Worm (Caenorhabditis elegans) whole organism, L1 larva: ENCODE measurements around the gene ilys-3.

Experiments
- C34B4.2 ChIP-seq: sonication (generic microtip); optimal IDR thresholded peaks from 2 replicates; lab custom pipeline; 2017; ENCODE audit warnings: mild to moderate bottlenecking, missing genetic modification characterization, missing compliant biosample characterization
- F16B12.6 ChIP-seq: fragments of 150-350 bp; optimal IDR thresholded peaks from 2 replicates; lab custom pipeline; 2014; ENCODE audit warnings: missing biosample characterization, missing genetic modification characterization
- Y116A8C.19 ChIP-seq: sonication (generic microtip); optimal IDR thresholded peaks from 2 replicates; lab custom pipeline; 2016; ENCODE audit warnings: missing compliant biosample characterization, missing genetic modification characterization, borderline replicate concordance
- alr-1 ChIP-seq: fragments of 200-800 bp; sonication (Bioruptor generic); optimal IDR thresholded peaks from 2 replicates; lab custom pipeline; 2018; ENCODE audit warnings: borderline replicate concordance, mild to moderate bottlenecking, missing genetic modification characterization, missing compliant biosample characterization
- ama-1 ChIP-seq: fragments of 150-350 bp; optimal IDR thresholded peaks from 2 replicates; lab custom pipeline; 2014
- blmp-1 ChIP-seq: fragments of 150-350 bp; optimal IDR thresholded peaks from 2 replicates; lab custom pipeline; 2014; ENCODE audit warnings: missing biosample characterization, missing genetic modification characterization
- ceh-63 ChIP-seq: fragments of 200-800 bp; sonication (Bioruptor generic); optimal IDR thresholded peaks from 2 replicates; lab custom pipeline; 2018; ENCODE audit warnings: mild to moderate bottlenecking, missing genetic modification characterization, missing compliant biosample characterization
- ceh-8 ChIP-seq: fragments of 200-800 bp; sonication (Bioruptor generic); optimal IDR thresholded peaks from 2 replicates; lab custom pipeline; 2018; ENCODE audit warnings: mild to moderate bottlenecking, missing genetic modification characterization, moderate library complexity, missing compliant biosample characterization
- ceh-88 ChIP-seq: fragments of 200-800 bp; sonication (Bioruptor generic); IDR thresholded peaks from 2 replicates; pipeline ENCODE4 v1.3.6; 2022; ENCODE audit warnings: missing genetic modification characterization, missing compliant biosample characterization
- efl-1 ChIP-seq, 4 experiments: fragments of 150-350 bp; optimal IDR thresholded peaks in 3 of 4; peaks in 1 of 4; 1 replicate in 1 of 4; 2 replicates in 3 of 4; lab custom pipeline; 2014; ENCODE audit warnings: missing biosample characterization in 2 of 4, missing genetic modification characterization in 2 of 4, missing genetic modification reagents in 2 of 4
- efl-3 ChIP-seq: fragments of 200-800 bp; sonication (Bioruptor generic); optimal IDR thresholded peaks from 2 replicates; lab custom pipeline; 2018; ENCODE audit warnings: mild to moderate bottlenecking, missing genetic modification characterization, missing compliant biosample characterization
- egl-27 ChIP-seq, 2 experiments: fragments of 150-350 bp in 1 of 2; sonication (generic microtip); optimal IDR thresholded peaks; 3 replicates each; lab custom pipeline; 2017 to 2018; ENCODE audit warnings: missing biosample characterization in 2 of 2, missing genetic modification characterization in 2 of 2, missing genetic modification reagents in 2 of 2
- elt-2 ChIP-seq: sonication (generic microtip); optimal IDR thresholded peaks from 2 replicates; lab custom pipeline; 2016; ENCODE audit warnings: missing genetic modification characterization, mild to moderate bottlenecking, inconsistent platforms, missing compliant biosample characterization, missing genetic modification reagents
- fkh-4 ChIP-seq: sonication (generic microtip); optimal IDR thresholded peaks from 2 replicates; lab custom pipeline; 2016; ENCODE audit warnings: missing compliant biosample characterization, missing genetic modification characterization, borderline replicate concordance
- fos-1 ChIP-seq: fragments of 150-350 bp; optimal IDR thresholded peaks from 2 replicates; lab custom pipeline; 2014; ENCODE audit warnings: missing biosample characterization, missing genetic modification characterization
- hlh-17 ChIP-seq: fragments of 200-800 bp; sonication (Bioruptor generic); optimal IDR thresholded peaks from 2 replicates; lab custom pipeline; 2018; ENCODE audit warnings: missing genetic modification characterization, mild to moderate bottlenecking, missing compliant biosample characterization, moderate library complexity, borderline replicate concordance
- irx-1 ChIP-seq: sonication (generic microtip); optimal IDR thresholded peaks from 2 replicates; lab custom pipeline; 2016; ENCODE audit warnings: missing genetic modification characterization, missing compliant biosample characterization
- jun-1 ChIP-seq: fragments of 150-350 bp; optimal IDR thresholded peaks from 2 replicates; lab custom pipeline; 2014; ENCODE audit warnings: missing biosample characterization, missing genetic modification reagents, missing genetic modification characterization
- lin-14 ChIP-seq: fragments of 200-800 bp; sonication (Bioruptor generic); optimal IDR thresholded peaks from 2 replicates; lab custom pipeline; 2018; ENCODE audit warnings: mild to moderate bottlenecking, missing genetic modification characterization, moderate library complexity, missing compliant biosample characterization
- lin-15B ChIP-seq: fragments of 150-350 bp; sonication (generic microtip); optimal IDR thresholded peaks from 3 replicates; lab custom pipeline; 2014; ENCODE audit warnings: missing biosample characterization, missing genetic modification characterization
- lin-35 ChIP-seq, 2 experiments: fragments of 150-350 bp; optimal IDR thresholded peaks; 2 replicates each; lab custom pipeline; 2014; ENCODE audit warnings: missing biosample characterization in 2 of 2, missing genetic modification characterization in 2 of 2, missing genetic modification reagents in 2 of 2
- lir-3 ChIP-seq: sonication (generic microtip); optimal IDR thresholded peaks from 2 replicates; lab custom pipeline; 2016; ENCODE audit warnings: mild to moderate bottlenecking, missing genetic modification characterization, moderate library complexity, missing compliant biosample characterization; ENCODE audit not compliant: poor library complexity
- mdl-1 ChIP-seq, 2 experiments: fragments of 150-350 bp; optimal IDR thresholded peaks; 2 replicates each; lab custom pipeline; 2014 to 2017; ENCODE audit warnings: missing biosample characterization in 2 of 2, missing genetic modification characterization in 2 of 2, inconsistent platforms in 1 of 2
- mef-2 ChIP-seq: fragments of 150-350 bp; optimal IDR thresholded peaks from 2 replicates; lab custom pipeline; 2014; ENCODE audit warnings: missing biosample characterization, missing genetic modification characterization
- nhr-237 ChIP-seq: fragments of 150-350 bp; optimal IDR thresholded peaks from 2 replicates; lab custom pipeline; 2014; ENCODE audit warnings: missing biosample characterization, missing genetic modification characterization
- nhr-71 ChIP-seq: sonication (generic microtip); optimal IDR thresholded peaks from 2 replicates; lab custom pipeline; 2016; ENCODE audit warnings: mild to moderate bottlenecking, missing genetic modification characterization, moderate library complexity, missing compliant biosample characterization
- nhr-84 ChIP-seq: sonication (generic microtip); optimal IDR thresholded peaks from 2 replicates; lab custom pipeline; 2017; ENCODE audit warnings: missing biosample characterization, missing genetic modification characterization
- nhr-90 ChIP-seq: sonication (generic microtip); optimal IDR thresholded peaks from 2 replicates; lab custom pipeline; 2016; ENCODE audit warnings: mild to moderate bottlenecking, missing genetic modification characterization, missing compliant biosample characterization; ENCODE audit not compliant: poor library complexity
- pag-3 ChIP-seq: sonication (generic microtip); optimal IDR thresholded peaks from 2 replicates; lab custom pipeline; 2017; ENCODE audit warnings: missing genetic modification characterization, mild to moderate bottlenecking, missing compliant biosample characterization, antibody characterized with exemption, borderline replicate concordance; ENCODE audit not compliant: insufficient read depth
- pqm-1 ChIP-seq: sonication (generic microtip); optimal IDR thresholded peaks from 3 replicates; lab custom pipeline; 2017; ENCODE audit warnings: missing biosample characterization, missing genetic modification characterization
- skn-1 ChIP-seq: fragments of 150-350 bp; optimal IDR thresholded peaks from 2 replicates; lab custom pipeline; 2014; ENCODE audit warnings: missing biosample characterization, missing genetic modification characterization
- sup-37 ChIP-seq: fragments of 200-800 bp; sonication (Bioruptor generic); optimal IDR thresholded peaks from 2 replicates; lab custom pipeline; 2018; ENCODE audit warnings: mild to moderate bottlenecking, missing genetic modification characterization, missing compliant biosample characterization
- tlp-1 ChIP-seq: fragments of 150-350 bp; optimal IDR thresholded peaks from 2 replicates; lab custom pipeline; 2014; ENCODE audit warnings: missing biosample characterization, missing genetic modification characterization
- unc-130 ChIP-seq: fragments of 150-350 bp; optimal IDR thresholded peaks from 2 replicates; lab custom pipeline; 2017; ENCODE audit warnings: missing biosample characterization, missing genetic modification characterization, inconsistent platforms
- unc-98 ChIP-seq: fragments of 200-800 bp; sonication (Bioruptor generic); IDR thresholded peaks from 2 replicates; pipeline ENCODE4 v1.3.6; 2022; ENCODE audit warnings: missing genetic modification characterization, missing compliant biosample characterization
- zag-1 ChIP-seq: fragments of 150-350 bp; optimal IDR thresholded peaks from 2 replicates; lab custom pipeline; 2014; ENCODE audit warnings: missing biosample characterization, missing genetic modification characterization
- zip-4 ChIP-seq: fragments of 200-800 bp; sonication (Bioruptor generic); optimal IDR thresholded peaks from 2 replicates; lab custom pipeline; 2018; ENCODE audit warnings: mild to moderate bottlenecking, missing genetic modification characterization, moderate library complexity, missing compliant biosample characterization
- ztf-11 ChIP-seq, 2 experiments: sonication (generic microtip); optimal IDR thresholded peaks; 2 replicates each; lab custom pipeline; 2016 to 2017; ENCODE audit warnings: missing genetic modification characterization in 2 of 2, missing biosample characterization in 1 of 2, missing compliant biosample characterization in 1 of 2
- ztf-4 ChIP-seq: fragments of 150-350 bp; optimal IDR thresholded peaks from 2 replicates; lab custom pipeline; 2014; ENCODE audit warnings: missing biosample characterization, missing genetic modification characterization

Gene ilys-3

DNA sequence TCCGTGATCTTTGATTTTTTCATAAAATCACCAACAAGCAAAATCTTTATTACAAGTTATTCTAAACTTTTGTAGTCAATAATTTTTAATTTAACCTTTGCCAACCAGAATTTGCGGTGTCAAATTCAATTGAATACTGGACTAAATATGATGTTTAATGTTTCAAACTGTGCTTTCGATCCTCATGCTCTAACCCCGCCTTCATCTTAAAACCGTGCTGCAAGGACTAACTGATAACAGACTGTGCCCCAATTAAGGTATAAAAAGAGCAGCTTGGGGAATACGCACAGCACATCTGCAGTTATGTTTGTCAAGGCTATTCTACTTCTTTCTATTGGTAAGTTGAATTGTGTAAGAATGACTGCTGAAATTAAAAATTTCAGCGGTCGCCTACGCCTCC lies 3.1 kb downstream of the ilys-3 start, which contains the start of gene ilys-2:
Gene ilys-2, plus strand, starts transcription at position 301 of the 400 bp plus-strand sequence.
- no peak for TF ChIP-seq pqm-1 (tag; lab: Kevin White, UChicago)
- TF ChIP-seq lin-15B (tag; lab: Kevin White, UChicago) = no peak
- TF ChIP-seq blmp-1 (tag; lab: Kevin White, UChicago) = no peak
- no peak for TF ChIP-seq egl-27 (tag; optimal IDR thresholded peaks at IDR 0.05; lab: Kevin White, UChicago)
- no peak for TF ChIP-seq fkh-4 (tag; lab: Kevin White, UChicago)
- no peak for TF ChIP-seq zag-1
- TF ChIP-seq C34B4.2 = no peak
- no peak for TF ChIP-seq F16B12.6 (tag; lab: Kevin White, UChicago)
- TF ChIP-seq nhr-237 (tag; lab: Kevin White, UChicago) = no peak
- TF ChIP-seq mef-2 (tag; lab: Kevin White, UChicago) = no peak
- TF ChIP-seq ceh-8 (GFP tag; lab: Kevin White, UChicago) = no peak
- TF ChIP-seq alr-1 (tag; lab: Kevin White, UChicago) = no peak
- no peak for TF ChIP-seq lin-14 (GFP tag; lab: Kevin White, UChicago)
- no peak for TF ChIP-seq jun-1 (tag; lab: Kevin White, UChicago)
- TF ChIP-seq ztf-11 (tag; optimal IDR thresholded peaks at IDR 0.05; lab: Kevin White, UChicago) = no peak
- no peak for TF ChIP-seq Y116A8C.19 (tag; lab: Kevin White, UChicago)
- TF ChIP-seq ama-1 = no peak

DNA sequence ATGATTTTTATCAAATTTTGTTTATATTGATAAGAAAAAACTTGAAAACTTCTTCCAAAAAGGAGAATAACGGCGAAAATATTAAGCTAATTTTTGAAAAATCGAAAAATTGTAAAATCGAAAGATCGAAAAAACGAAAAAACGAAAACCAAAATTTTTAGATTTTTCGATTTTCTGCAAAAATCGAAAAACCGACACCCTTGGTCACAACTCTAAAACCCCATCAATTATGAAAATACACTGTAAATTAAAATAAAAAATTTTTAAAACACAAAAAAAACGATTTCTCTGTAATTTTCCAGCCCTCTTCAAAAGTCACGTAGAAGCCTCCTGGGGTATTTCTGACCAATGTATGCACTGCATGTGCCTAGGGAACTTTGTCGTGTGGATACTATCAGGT lies 5.9 kb downstream of the ilys-3 start, which contains the start of gene ilys-1:
Gene ilys-1, plus strand, starts transcription at position 301 of the 400 bp plus-strand sequence.
- TF ChIP-seq nhr-84 (tag; lab: Kevin White, UChicago) (no peak), zip-4 (GFP tag; lab: Kevin White, UChicago) (no peak), pag-3 (tag; lab: Kevin White, UChicago) (no peak), ceh-88 (GFP tag; lab: Robert Waterston, UW) (no peak), tlp-1 (tag; lab: Kevin White, UChicago) (no peak), nhr-71 (tag; lab: Kevin White, UChicago) (no peak), lin-14 (GFP tag; lab: Kevin White, UChicago) (no peak), ztf-4 (tag; lab: Kevin White, UChicago) (no peak), ceh-63 (GFP tag; lab: Kevin White, UChicago) (no peak), blmp-1 (tag; lab: Kevin White, UChicago) (no peak), F16B12.6 (tag; lab: Kevin White, UChicago) (no peak), irx-1 (tag; lab: Kevin White, UChicago) (no peak), skn-1 (no peak), lir-3 (tag; lab: Kevin White, UChicago) (no peak)

DNA sequence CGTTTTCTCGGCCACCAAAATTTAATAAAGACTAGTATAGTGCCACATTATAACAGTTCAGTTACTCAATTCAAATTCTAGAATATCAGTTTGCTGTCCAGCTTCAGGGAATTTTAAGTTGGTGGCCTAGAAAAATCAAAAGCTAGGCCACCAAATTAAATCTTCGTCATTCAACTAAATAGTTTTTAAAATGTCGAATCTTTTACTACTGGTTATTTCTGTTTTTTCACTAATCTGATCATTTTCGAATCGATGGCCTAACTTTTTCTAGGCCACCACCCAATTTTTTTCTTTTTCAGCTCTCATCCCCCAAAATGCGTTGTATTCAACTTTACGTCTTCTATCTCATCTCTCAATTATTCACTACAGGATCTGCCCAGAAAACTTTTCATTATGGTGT lies 12.1 kb downstream of the ilys-3 start, which contains the start of gene grd-16:
Gene grd-16, plus strand, starts transcription at position 301 of the 400 bp plus-strand sequence.
- TF ChIP-seq elt-2 (tag; lab: Kevin White, UChicago) (no peak), hlh-17 (no peak), mdl-1 (tag; optimal IDR thresholded peaks at IDR 0.05; lab: Kevin White, UChicago) (no peak), efl-1 (optimal IDR thresholded peaks at IDR 0.05; lab: Kevin White, UChicago) (no peak), efl-1 (GFP tag; optimal IDR thresholded peaks at IDR 0.05 in 1 of 2; lab: Kevin White, UChicago) (no peak), zag-1 (no peak), fos-1 (tag; lab: Kevin White, UChicago) (no peak), nhr-90 (tag; lab: Kevin White, UChicago) (no peak), lin-35 (GFP tag; optimal IDR thresholded peaks at IDR 0.05; lab: Kevin White, UChicago) (no peak), efl-3 (GFP tag; lab: Kevin White, UChicago) (no peak), unc-130 (tag; lab: Kevin White, UChicago) (no peak), Y116A8C.19 (tag; lab: Kevin White, UChicago) (no peak), unc-98 (GFP tag; lab: Robert Waterston, UW) (no peak), sup-37 (GFP tag; lab: Kevin White, UChicago) (no peak), lin-14 (GFP tag; lab: Kevin White, UChicago) (no peak)
